Worm (Caenorhabditis elegans) whole organism, midembryonic: Measurements from ENCODE around the gene ZK105.3.

Experiments used
- T22C8.4 ChIP-seq: fragments of 200-800 bp; sonication (Bioruptor generic); IDR thresholded peaks from 2 replicates; pipeline ENCODE4 v1.3.6; 2022; ENCODE audit warnings: missing genetic modification characterization, missing compliant biosample characterization
- cog-1 ChIP-seq: sonication (generic microtip); optimal IDR thresholded peaks from 2 replicates; lab custom pipeline; 2016; ENCODE audit warnings: missing genetic modification characterization, missing compliant biosample characterization
- flt-1 ChIP-seq: fragments of 200-800 bp; sonication (Bioruptor generic); IDR thresholded peaks from 2 replicates; pipeline ENCODE4 v1.3.6; 2022; ENCODE audit warnings: missing genetic modification characterization, missing compliant biosample characterization
- klf-2 ChIP-seq: fragments of 200-800 bp; sonication (Bioruptor generic); conservative IDR thresholded peaks from 2 replicates; pipeline ENCODE4 v1.3.6; 2022; ENCODE audit warnings: missing genetic modification reagents, missing genetic modification characterization, missing compliant biosample characterization
- med-1 ChIP-seq: sonication (generic microtip); optimal IDR thresholded peaks from 2 replicates; lab custom pipeline; 2017; ENCODE audit warnings: missing genetic modification characterization, mild to moderate bottlenecking, missing compliant biosample characterization, antibody characterized with exemption, missing genetic modification reagents; ENCODE audit not compliant: insufficient read depth
- ref-1 ChIP-seq: fragments of 200-800 bp; sonication (Bioruptor generic); conservative IDR thresholded peaks from 2 replicates; pipeline ENCODE4 v1.3.6; 2022; ENCODE audit warnings: missing genetic modification reagents, missing genetic modification characterization, missing compliant biosample characterization
- tab-1 ChIP-seq: fragments of 200-800 bp; sonication (Bioruptor generic); IDR thresholded peaks from 2 replicates; pipeline ENCODE4 v1.3.6; 2022; ENCODE audit warnings: missing genetic modification characterization, missing compliant biosample characterization
- ztf-23 ChIP-seq: fragments of 200-800 bp; sonication (Bioruptor generic); IDR thresholded peaks from 2 replicates; pipeline ENCODE4 v1.3.6; 2022; ENCODE audit warnings: missing genetic modification reagents, missing genetic modification characterization, missing compliant biosample characterization
- ztf-29 ChIP-seq: fragments of 200-800 bp; sonication (Bioruptor generic); IDR thresholded peaks from 2 replicates; pipeline ENCODE4 v1.3.6; 2022; ENCODE audit warnings: missing genetic modification reagents, missing genetic modification characterization, missing compliant biosample characterization

Gene ZK105.3

ce11 chrV:7717629-7718028, 20.7 kb downstream of the ZK105.3 start, which contains the start of gene ZK105.5:
ZK105.5 (minus strand) TSS chrV:7717729.
- TF ChIP-seq tab-1 (GFP tag; lab: Robert Waterston, UW) (no peak), klf-2 (no peak), ztf-29 (no peak), T22C8.4 (GFP tag; lab: Robert Waterston, UW) (no peak), med-1 (GFP tag; lab: Kevin White, UChicago) (no peak), ref-1 (GFP tag; lab: Robert Waterston, UW) (no peak), cog-1 (tag; lab: Kevin White, UChicago) (no peak), ztf-23 (GFP tag; lab: Robert Waterston, UW) (no peak), flt-1 (GFP tag; lab: Robert Waterston, UW) (no peak)

ce11 chrV:7721945-7722344, 25.0 kb downstream of the ZK105.3 start, which contains the start of gene ZK105.14:
ZK105.14 (minus strand) TSS chrV:7722045.
- TF ChIP-seq ztf-29 (no peak), flt-1 (GFP tag; lab: Robert Waterston, UW) (no peak), ztf-23 (GFP tag; lab: Robert Waterston, UW) (no peak), klf-2 (no peak), tab-1 (GFP tag; lab: Robert Waterston, UW) (no peak), T22C8.4 (GFP tag; lab: Robert Waterston, UW) (no peak), med-1 (GFP tag; lab: Kevin White, UChicago) (no peak), cog-1 (tag; lab: Kevin White, UChicago) (no peak), ref-1 (GFP tag; lab: Robert Waterston, UW) (no peak)

ce11 chrV:7723967-7724544, 27.1 kb downstream of the ZK105.3 start, which contains the start of the genes ZK105.6 and ZK105.8:
ZK105.6 (minus strand) TSS chrV:7724067.
ZK105.8 (plus strand) TSS chrV:7724494.
- TF ChIP-seq klf-2 (no peak), T22C8.4 (GFP tag; lab: Robert Waterston, UW) (no peak), ztf-29 (no peak), ref-1 (GFP tag; lab: Robert Waterston, UW) (no peak), med-1 (GFP tag; lab: Kevin White, UChicago) (no peak), ztf-23 (GFP tag; lab: Robert Waterston, UW) (no peak), flt-1 (GFP tag; lab: Robert Waterston, UW) (no peak), cog-1 (tag; lab: Kevin White, UChicago) (no peak), tab-1 (GFP tag; lab: Robert Waterston, UW) (no peak)

ce11 chrV:7726202-7726601, 29.3 kb downstream of the ZK105.3 start:
- no peak for TF ChIP-seq tab-1 (GFP tag; lab: Robert Waterston, UW)
- no peak for TF ChIP-seq med-1 (GFP tag; lab: Kevin White, UChicago)
- TF ChIP-seq ztf-23 (GFP tag; lab: Robert Waterston, UW) = no peak
- no peak for TF ChIP-seq T22C8.4 (GFP tag; lab: Robert Waterston, UW)
- TF ChIP-seq ztf-29 = no peak
- no peak for TF ChIP-seq cog-1 (tag; lab: Kevin White, UChicago)

- TF ChIP-seq ztf-23 (GFP tag; lab: Robert Waterston, UW) (no peak), med-1 (GFP tag; lab: Kevin White, UChicago) (no peak), T22C8.4 (GFP tag; lab: Robert Waterston, UW) (no peak), ztf-29 (no peak), cog-1 (tag; lab: Kevin White, UChicago) (no peak), tab-1 (GFP tag; lab: Robert Waterston, UW) (no peak), klf-2 (no peak), ref-1 (GFP tag; lab: Robert Waterston, UW) (no peak)
These were observed 30.0 kb downstream of the ZK105.3 start for ce11 chrV:7726927-7727326.

- peak; percentile 48 for TF ChIP-seq cog-1 (tag; lab: Kevin White, UChicago)
- TF ChIP-seq flt-1 (GFP tag; lab: Robert Waterston, UW) = 0 out of 2 replicates have a peak, but pooled peaks have one; percentile 41
- TF ChIP-seq ztf-29 = no peak
- 0 out of 2 replicates have a peak, but pooled peaks have one; percentile 36 for TF ChIP-seq klf-2
These were observed 31.2 kb downstream of the ZK105.3 start for ce11 chrV:7728003-7728678.

ce11 chrV:7728679-7729027, 31.7 kb downstream of the ZK105.3 start, which contains the start of gene Y97E10C.1:
Y97E10C.1 (plus strand) TSS chrV:7728879.
- no peak for TF ChIP-seq klf-2
- no peak for TF ChIP-seq tab-1 (GFP tag; lab: Robert Waterston, UW)
- no peak for TF ChIP-seq ref-1 (GFP tag; lab: Robert Waterston, UW)
- TF ChIP-seq ztf-29 = no peak
- TF ChIP-seq T22C8.4 (GFP tag; lab: Robert Waterston, UW) = no peak
- no peak for TF ChIP-seq med-1 (GFP tag; lab: Kevin White, UChicago)
- no peak for TF ChIP-seq cog-1 (tag; lab: Kevin White, UChicago)
- no peak for TF ChIP-seq ztf-23 (GFP tag; lab: Robert Waterston, UW)
- no peak for TF ChIP-seq flt-1 (GFP tag; lab: Robert Waterston, UW)

- TF ChIP-seq cog-1 (tag; lab: Kevin White, UChicago) = no peak
- TF ChIP-seq med-1 (GFP tag; lab: Kevin White, UChicago) = no peak
- peak; percentile 77; the same call in 1 of the 2 replicates for TF ChIP-seq flt-1 (GFP tag; lab: Robert Waterston, UW)
- 0 out of 2 replicates have a peak, but pooled peaks have one; percentile 36 for TF ChIP-seq klf-2
- no peak for TF ChIP-seq ref-1 (GFP tag; lab: Robert Waterston, UW)
These were observed 33.5 kb downstream of the ZK105.3 start for ce11 chrV:7730488-7730887.

ce11 chrV:7733240-7733765, 36.4 kb downstream of the ZK105.3 start:
- TF ChIP-seq T22C8.4 (GFP tag; lab: Robert Waterston, UW) = no peak
- TF ChIP-seq med-1 (GFP tag; lab: Kevin White, UChicago) = no peak
- TF ChIP-seq ztf-23 (GFP tag; lab: Robert Waterston, UW) = no peak
- no peak for TF ChIP-seq klf-2
- no peak for TF ChIP-seq tab-1 (GFP tag; lab: Robert Waterston, UW)
- TF ChIP-seq ztf-29 = no peak
- TF ChIP-seq flt-1 (GFP tag; lab: Robert Waterston, UW) = no peak
